In the genomic region with DNA sequence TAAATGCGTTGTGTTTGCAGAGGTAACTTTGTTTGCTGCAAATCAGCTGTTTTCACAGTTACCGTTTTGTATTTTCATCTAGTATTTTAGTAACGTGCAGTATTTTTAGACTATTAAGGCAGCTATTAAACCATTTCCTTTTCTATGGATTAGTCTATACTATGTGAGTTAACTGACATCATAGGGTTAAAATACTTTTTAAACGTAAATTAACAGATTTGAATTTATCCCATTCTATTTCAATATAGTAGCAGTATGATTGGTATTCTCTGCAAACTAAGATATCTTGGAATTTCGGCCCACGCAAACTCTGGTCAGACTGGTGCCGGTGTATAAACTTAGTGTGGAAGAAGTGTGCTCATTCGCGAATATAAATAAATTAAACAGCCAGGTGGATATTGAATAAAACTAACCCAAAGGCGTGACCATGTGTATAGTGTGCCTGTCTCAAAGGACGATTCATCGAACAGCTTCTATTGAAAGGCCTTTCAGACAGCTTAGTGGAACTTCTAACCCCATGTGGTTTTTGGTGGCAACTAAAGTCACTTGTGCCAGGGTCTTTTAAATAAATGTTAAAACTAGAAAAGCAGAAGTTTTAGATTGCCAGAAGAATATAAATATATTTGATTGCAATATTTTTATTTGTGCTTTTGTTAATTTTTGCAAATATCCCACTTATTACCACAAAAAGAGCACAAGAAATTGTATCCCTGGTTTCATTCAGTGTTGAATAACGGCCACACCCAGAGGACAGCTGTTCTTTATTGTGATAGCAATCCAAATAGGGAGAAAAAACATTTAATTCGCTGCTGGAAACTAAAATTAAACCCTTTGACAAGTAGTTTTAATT, we compare ENCODE assay signal across 1 fruit fly cellular context.
TF ChIP-seq lines count a peak whose summit lies in the region.

A gene (minus strand): TSS at position 48 of the 850 bp plus-strand sequence.
A gene (plus strand): TSS at position 306 of the 850 bp plus-strand sequence.
A gene (plus strand): TSS at position 306 of the 850 bp plus-strand sequence.

TF ChIP-seq in whole organism, embryonic, 481 proteins besides CTCF, POLR2A, EP300 and RAD21 (continued from another document and continues in another):
- TF ChIP-seq emc (GFP tag; optimal IDR thresholded peaks at IDR 0.05; lab: Kevin White, UChicago), result peak; percentile 11
- TF ChIP-seq esg (GFP tag; conservative IDR thresholded peaks at IDR 0.05; lab: Robert Waterston, UW), result no peak
- no peak for TF ChIP-seq HHEX (GFP tag; optimal IDR thresholded peaks at IDR 0.05; lab: Kevin White, UChicago)
- TF ChIP-seq CG9727 (GFP tag; optimal IDR thresholded peaks at IDR 0.05; lab: Kevin White, UChicago), result peak; percentile 13
- no peak for TF ChIP-seq cas (GFP tag; IDR thresholded peaks at IDR 0.05; lab: Robert Waterston, UW)
- TF ChIP-seq GATAe (GFP tag; conservative IDR thresholded peaks at IDR 0.05; lab: Robert Waterston, UW), result no peak
- peak; percentile 26 for TF ChIP-seq ems (GFP tag; optimal IDR thresholded peaks at IDR 0.05; lab: Kevin White, UChicago)
- no peak for TF ChIP-seq tio (GFP tag; optimal IDR thresholded peaks at IDR 0.05; lab: Kevin White, UChicago)
- peak; percentile 20 for TF ChIP-seq trh (GFP tag; optimal IDR thresholded peaks at IDR 0.05; lab: Kevin White, UChicago)
- no peak for TF ChIP-seq unc-4 (GFP tag; IDR thresholded peaks at IDR 0.05; lab: Robert Waterston, UW; ENCODE audit: partially characterized antibody)
- TF ChIP-seq Med (GFP tag; lab: Kevin White, UChicago), result peak; percentile 88
- TF ChIP-seq stwl (tag; optimal IDR thresholded peaks at IDR 0.05; lab: Kevin White, UChicago), result peak; percentile 55
- TF ChIP-seq Dek (tag; optimal IDR thresholded peaks at IDR 0.05; lab: Kevin White, UChicago), result no peak
- no peak for TF ChIP-seq wor (GFP tag; IDR thresholded peaks at IDR 0.05; lab: Robert Waterston, UW)
- no peak for TF ChIP-seq run (tag; optimal IDR thresholded peaks at IDR 0.05; lab: Kevin White, UChicago)
- no peak for TF ChIP-seq CG8359 (GFP tag; optimal IDR thresholded peaks at IDR 0.05; lab: Kevin White, UChicago; ENCODE audit: borderline replicate concordance)
- no peak for TF ChIP-seq pum (GFP tag; optimal IDR thresholded peaks at IDR 0.05; lab: Kevin White, UChicago)
- TF ChIP-seq CG6683 (GFP tag; optimal IDR thresholded peaks at IDR 0.05; lab: Kevin White, UChicago), result no peak
- no peak for TF ChIP-seq CG10565 (GFP tag; optimal IDR thresholded peaks at IDR 0.05; lab: Kevin White, UChicago)
- TF ChIP-seq CG13287 (GFP tag; IDR thresholded peaks at IDR 0.05; lab: Robert Waterston, UW; ENCODE audit: partially characterized antibody), result peak; percentile 15; the same call in 1 of the 2 replicates
- peak; percentile 27 for TF ChIP-seq CG13775 (GFP tag; optimal IDR thresholded peaks at IDR 0.05; lab: Kevin White, UChicago)
- peak; percentile 16 for TF ChIP-seq Hr3 (GFP tag; optimal IDR thresholded peaks at IDR 0.05; lab: Kevin White, UChicago)
- TF ChIP-seq H2.0 (GFP tag; IDR thresholded peaks at IDR 0.05; lab: Robert Waterston, UW), result 0 out of 2 replicates have a peak, but pooled peaks have one; percentile 22
- peak; percentile 49 for TF ChIP-seq CG12659 (GFP tag; optimal IDR thresholded peaks at IDR 0.05; lab: Kevin White, UChicago)
- TF ChIP-seq BtbVII (GFP tag; optimal IDR thresholded peaks at IDR 0.05; lab: Kevin White, UChicago), result no peak
- TF ChIP-seq BEAF-32 (GFP tag; optimal IDR thresholded peaks at IDR 0.05; lab: Kevin White, UChicago), result peak; percentile 25
- no peak for TF ChIP-seq hkb (optimal IDR thresholded peaks at IDR 0.05; lab: Kevin White, UChicago)
- TF ChIP-seq hkb (GFP tag; IDR thresholded peaks at IDR 0.05; lab: Robert Waterston, UW), result peak; percentile 37; the same call in 1 of the 2 replicates
- peak; percentile 23 for TF ChIP-seq Six4 (GFP tag; optimal IDR thresholded peaks at IDR 0.05; lab: Kevin White, UChicago)
- TF ChIP-seq sens (GFP tag; lab: Kevin White, UChicago), result peak; percentile 91
- TF ChIP-seq CG11093 (GFP tag; IDR thresholded peaks at IDR 0.05; lab: Robert Waterston, UW), result no peak
- peak; percentile 27 to 47 for TF ChIP-seq Pdp1 (GFP tag; optimal IDR thresholded peaks at IDR 0.05; lab: Kevin White, UChicago)
- no peak for TF ChIP-seq knrl (GFP tag; IDR thresholded peaks at IDR 0.05; lab: Robert Waterston, UW; ENCODE audit: partially characterized antibody)
- no peak for TF ChIP-seq CG2678 (tag; optimal IDR thresholded peaks at IDR 0.05; lab: Kevin White, UChicago)
- TF ChIP-seq Lhr (GFP tag; optimal IDR thresholded peaks at IDR 0.05; lab: Kevin White, UChicago), result peak; percentile 20
- peak; percentile 22 for TF ChIP-seq pfk (GFP tag; optimal IDR thresholded peaks at IDR 0.05; lab: Kevin White, UChicago)
- no peak for TF ChIP-seq D (optimal IDR thresholded peaks at IDR 0.05; lab: Kevin White, UChicago)
- no peak for TF ChIP-seq D (GFP tag; optimal IDR thresholded peaks at IDR 0.05; lab: Kevin White, UChicago)
- TF ChIP-seq gro (GFP tag; optimal IDR thresholded peaks at IDR 0.05; lab: Kevin White, UChicago), result no peak
- no peak for TF ChIP-seq lbe (GFP tag; optimal IDR thresholded peaks at IDR 0.05; lab: Kevin White, UChicago)
- TF ChIP-seq Sox102F (GFP tag; optimal IDR thresholded peaks at IDR 0.05; lab: Kevin White, UChicago), result peak; percentile 6
- TF ChIP-seq CG3838 (GFP tag; optimal IDR thresholded peaks at IDR 0.05; lab: Kevin White, UChicago), result no peak
- no peak for TF ChIP-seq HLHmδ (GFP tag; optimal IDR thresholded peaks at IDR 0.05; lab: Kevin White, UChicago)
- no peak for TF ChIP-seq cato (GFP tag; optimal IDR thresholded peaks at IDR 0.05; lab: Kevin White, UChicago; ENCODE audit: borderline replicate concordance)
- no peak for TF ChIP-seq CG11695 (GFP tag; IDR thresholded peaks at IDR 0.05; lab: Robert Waterston, UW)
- no peak for TF ChIP-seq CG16863 (GFP tag; optimal IDR thresholded peaks at IDR 0.05; lab: Kevin White, UChicago)
- no peak for TF ChIP-seq chif (GFP tag; optimal IDR thresholded peaks at IDR 0.05; lab: Kevin White, UChicago)
- TF ChIP-seq CG10147 (GFP tag; optimal IDR thresholded peaks at IDR 0.05; lab: Kevin White, UChicago), result no peak
- TF ChIP-seq Ets65A (GFP tag; lab: Kevin White, UChicago), result peak; percentile 44
- TF ChIP-seq CG15269 (tag; optimal IDR thresholded peaks at IDR 0.05; lab: Kevin White, UChicago), result no peak
- no peak for TF ChIP-seq CG7372 (GFP tag; IDR thresholded peaks at IDR 0.05; lab: Robert Waterston, UW)
- TF ChIP-seq Dip2 (GFP tag; IDR thresholded peaks at IDR 0.05; lab: Robert Waterston, UW), result no peak
- TF ChIP-seq CG8765 (GFP tag; IDR thresholded peaks at IDR 0.05; lab: Robert Waterston, UW), result no peak
- no peak for TF ChIP-seq CG10462 (GFP tag; optimal IDR thresholded peaks at IDR 0.05; lab: Kevin White, UChicago)
- peak; percentile 7 for TF ChIP-seq Dp (GFP tag; optimal IDR thresholded peaks at IDR 0.05; lab: Kevin White, UChicago)
- no peak for TF ChIP-seq gsb (GFP tag; IDR thresholded peaks at IDR 0.05; lab: Robert Waterston, UW)
- TF ChIP-seq Asciz (GFP tag; optimal IDR thresholded peaks at IDR 0.05; lab: Kevin White, UChicago), result no peak
- TF ChIP-seq Dip3 (GFP tag; optimal IDR thresholded peaks at IDR 0.05; lab: Kevin White, UChicago), result peak; percentile 10
- TF ChIP-seq CG13624 (GFP tag; optimal IDR thresholded peaks at IDR 0.05; lab: Kevin White, UChicago), result peak; percentile 31
- TF ChIP-seq bigmax (GFP tag; optimal IDR thresholded peaks at IDR 0.05; lab: Kevin White, UChicago), result no peak
- no peak for TF ChIP-seq CG4360 (GFP tag; IDR thresholded peaks at IDR 0.05; lab: Robert Waterston, UW)
- TF ChIP-seq CG1529 (GFP tag; optimal IDR thresholded peaks at IDR 0.05; lab: Kevin White, UChicago), result no peak
- no peak for TF ChIP-seq CG34224 (GFP tag; IDR thresholded peaks at IDR 0.05; lab: Robert Waterston, UW; ENCODE audit: partially characterized antibody)
- TF ChIP-seq CG5245 (GFP tag; optimal IDR thresholded peaks at IDR 0.05; lab: Kevin White, UChicago), result peak; percentile 12
- peak; percentile 9; the same call in 1 of the 2 replicates for TF ChIP-seq CG32772 (GFP tag; IDR thresholded peaks at IDR 0.05; lab: Robert Waterston, UW)
- TF ChIP-seq Stat92E (GFP tag; optimal IDR thresholded peaks at IDR 0.05; lab: Kevin White, UChicago), result no peak
- TF ChIP-seq CG15479 (GFP tag; optimal IDR thresholded peaks at IDR 0.05; lab: Kevin White, UChicago), result no peak
- peak; percentile 45 for TF ChIP-seq Sox100B (GFP tag; optimal IDR thresholded peaks at IDR 0.05; lab: Kevin White, UChicago)
- TF ChIP-seq gcm (GFP tag; optimal IDR thresholded peaks at IDR 0.05; lab: Kevin White, UChicago), result no peak
- peak; percentile 36 for TF ChIP-seq CG2116 (GFP tag; optimal IDR thresholded peaks at IDR 0.05; lab: Kevin White, UChicago)
- peak; percentile 14 for TF ChIP-seq NfI (GFP tag; optimal IDR thresholded peaks at IDR 0.05; lab: Kevin White, UChicago)
- no peak for TF ChIP-seq Vsx1 (GFP tag; optimal IDR thresholded peaks at IDR 0.05; lab: Kevin White, UChicago)
- TF ChIP-seq CG9437 (GFP tag; optimal IDR thresholded peaks at IDR 0.05; lab: Kevin White, UChicago), result peak; percentile 36
- no peak for TF ChIP-seq dmrt99B (tag; optimal IDR thresholded peaks at IDR 0.05; lab: Kevin White, UChicago)
- TF ChIP-seq Hr78 (GFP tag; optimal IDR thresholded peaks at IDR 0.05; lab: Kevin White, UChicago), result no peak
- TF ChIP-seq chn (GFP tag; optimal IDR thresholded peaks at IDR 0.05; lab: Kevin White, UChicago), result no peak
- TF ChIP-seq CG14441 (GFP tag; IDR thresholded peaks at IDR 0.05; lab: Robert Waterston, UW), result no peak
- peak; percentile 56 for TF ChIP-seq CG1603 (tag; optimal IDR thresholded peaks at IDR 0.05; lab: Kevin White, UChicago)
- TF ChIP-seq Bteb2 (GFP tag; optimal IDR thresholded peaks at IDR 0.05; lab: Kevin White, UChicago), result no peak
- TF ChIP-seq CG34422 (GFP tag; IDR thresholded peaks at IDR 0.05; lab: Robert Waterston, UW), result peak; percentile 25; the same call in 1 of the 3 replicates
- peak; percentile 51; the same call in 1 of the 2 replicates for TF ChIP-seq CG32532 (GFP tag; IDR thresholded peaks at IDR 0.05; lab: Robert Waterston, UW)
- peak; percentile 6 for TF ChIP-seq CG8924 (tag; optimal IDR thresholded peaks at IDR 0.05; lab: Kevin White, UChicago)
- TF ChIP-seq sens-2 (GFP tag; IDR thresholded peaks at IDR 0.05; lab: Robert Waterston, UW), result no peak
- no peak for TF ChIP-seq dysf (GFP tag; IDR thresholded peaks at IDR 0.05; lab: Robert Waterston, UW)
- TF ChIP-seq dan (GFP tag; IDR thresholded peaks at IDR 0.05; lab: Robert Waterston, UW), result no peak
- no peak for TF ChIP-seq en (GFP tag; optimal IDR thresholded peaks at IDR 0.05; lab: Kevin White, UChicago)
- TF ChIP-seq CG7745 (tag; optimal IDR thresholded peaks at IDR 0.05; lab: Kevin White, UChicago), result no peak
- TF ChIP-seq CG10209 (GFP tag; optimal IDR thresholded peaks at IDR 0.05; lab: Kevin White, UChicago), result peak; percentile 20
- TF ChIP-seq lilli (GFP tag; optimal IDR thresholded peaks at IDR 0.05; lab: Kevin White, UChicago), result peak; percentile 55
- TF ChIP-seq CG10274 (GFP tag; optimal IDR thresholded peaks at IDR 0.05; lab: Kevin White, UChicago), result no peak
- no peak for TF ChIP-seq CHES-1-like (GFP tag; optimal IDR thresholded peaks at IDR 0.05; lab: Kevin White, UChicago)
- TF ChIP-seq fu2 (GFP tag; optimal IDR thresholded peaks at IDR 0.05; lab: Kevin White, UChicago), result no peak
- no peak for TF ChIP-seq CG42726 (GFP tag; IDR thresholded peaks at IDR 0.05; lab: Robert Waterston, UW; ENCODE audit: partially characterized antibody)
- TF ChIP-seq CG18619 (GFP tag; optimal IDR thresholded peaks at IDR 0.05; lab: Kevin White, UChicago), result no peak
- TF ChIP-seq ewg (GFP tag; optimal IDR thresholded peaks at IDR 0.05; lab: Kevin White, UChicago), result peak; percentile 0
- no peak for TF ChIP-seq Meics (GFP tag; optimal IDR thresholded peaks at IDR 0.05; lab: Kevin White, UChicago)
- TF ChIP-seq Fer1 (GFP tag; optimal IDR thresholded peaks at IDR 0.05; lab: Kevin White, UChicago), result peak; percentile 16
- no peak for TF ChIP-seq ase (GFP tag; IDR thresholded peaks at IDR 0.05; lab: Robert Waterston, UW)
- no peak for TF ChIP-seq CG12299 (tag; optimal IDR thresholded peaks at IDR 0.05; lab: Kevin White, UChicago)
- TF ChIP-seq NC2β (GFP tag; optimal IDR thresholded peaks at IDR 0.05; lab: Kevin White, UChicago), result peak; percentile 23
- TF ChIP-seq Hr39 (optimal IDR thresholded peaks at IDR 0.05; lab: Kevin White, UChicago), result no peak
- no peak for TF ChIP-seq Taf1 (GFP tag; IDR thresholded peaks at IDR 0.05; lab: Robert Waterston, UW)
- no peak for TF ChIP-seq ara (GFP tag; IDR thresholded peaks at IDR 0.05; lab: Robert Waterston, UW)
- TF ChIP-seq eyg (GFP tag; optimal IDR thresholded peaks at IDR 0.05; lab: Kevin White, UChicago), result no peak
- no peak for TF ChIP-seq Atf3 (GFP tag; optimal IDR thresholded peaks at IDR 0.05; lab: Kevin White, UChicago)
- no peak for TF ChIP-seq Sry-β (GFP tag; optimal IDR thresholded peaks at IDR 0.05; lab: Kevin White, UChicago)
- TF ChIP-seq gt (GFP tag; IDR thresholded peaks at IDR 0.05; lab: Robert Waterston, UW), result no peak
- peak; percentile 1 for TF ChIP-seq CG30431 (GFP tag; optimal IDR thresholded peaks at IDR 0.05; lab: Kevin White, UChicago)
- no peak for TF ChIP-seq CG7271 (tag; optimal IDR thresholded peaks at IDR 0.05; lab: Kevin White, UChicago)
- peak; percentile 8 for TF ChIP-seq pnt (GFP tag; optimal IDR thresholded peaks at IDR 0.05; lab: Kevin White, UChicago)
- TF ChIP-seq ftz-f1 (GFP tag; optimal IDR thresholded peaks at IDR 0.05; lab: Kevin White, UChicago), result no peak
- no peak for TF ChIP-seq CG1647 (GFP tag; optimal IDR thresholded peaks at IDR 0.05; lab: Kevin White, UChicago)
- peak; percentile 35 to 85 for TF ChIP-seq crp (GFP tag; optimal IDR thresholded peaks at IDR 0.05; lab: Kevin White, UChicago)
- no peak for TF ChIP-seq otp (GFP tag; IDR thresholded peaks at IDR 0.05; lab: Robert Waterston, UW)
- TF ChIP-seq az2 (GFP tag; optimal IDR thresholded peaks at IDR 0.05; lab: Kevin White, UChicago), result no peak
- no peak for TF ChIP-seq CG10959 (GFP tag; IDR thresholded peaks at IDR 0.05; lab: Robert Waterston, UW)
- TF ChIP-seq CG4282 (GFP tag; optimal IDR thresholded peaks at IDR 0.05; lab: Kevin White, UChicago), result no peak
- no peak for TF ChIP-seq z (GFP tag; IDR thresholded peaks at IDR 0.05; lab: Robert Waterston, UW)
- TF ChIP-seq Usf (GFP tag; optimal IDR thresholded peaks at IDR 0.05; lab: Kevin White, UChicago), result no peak
- TF ChIP-seq CG4328 (GFP tag; optimal IDR thresholded peaks at IDR 0.05; lab: Kevin White, UChicago), result no peak
- no peak for TF ChIP-seq CG31224 (GFP tag; IDR thresholded peaks at IDR 0.05; lab: Robert Waterston, UW)
- no peak for TF ChIP-seq kni (GFP tag; optimal IDR thresholded peaks at IDR 0.05; lab: Kevin White, UChicago)
- no peak for TF ChIP-seq zen2 (GFP tag; IDR thresholded peaks at IDR 0.05; lab: Robert Waterston, UW; ENCODE audit: partially characterized antibody)
- no peak for TF ChIP-seq Bgb (GFP tag; IDR thresholded peaks at IDR 0.05; lab: Robert Waterston, UW; ENCODE audit: partially characterized antibody)
